Fruit fly (Drosophila melanogaster) whole organism, embryonic: ENCODE data around the gene CG8289.

ENCODE experiments used
- Aef1 ChIP-seq: fragments of 200-800 bp; sonication (Bioruptor generic); IDR thresholded peaks from 3 replicates; pipeline ENCODE4 v1.3.6; 2022; ENCODE audit warnings: missing biosample characterization, missing genetic modification characterization
- BEAF-32 ChIP-seq: fragments of 200-800 bp; sonication (Bioruptor generic); optimal IDR thresholded peaks from 3 replicates; lab custom pipeline; 2017; ENCODE audit warnings: missing biosample characterization, missing genetic modification characterization, mild to moderate bottlenecking, moderate library complexity, missing genetic modification reagents
- CG11560 ChIP-seq: fragments of 200-800 bp; sonication (Bioruptor generic); IDR thresholded peaks from 3 replicates; pipeline ENCODE4 v1.3.6; 2022; ENCODE audit warnings: missing biosample characterization, missing genetic modification characterization
- CG12155 ChIP-seq: fragments of 200-800 bp; sonication (Bioruptor generic); optimal IDR thresholded peaks from 3 replicates; lab custom pipeline; 2016; ENCODE audit warnings: missing biosample characterization, missing genetic modification characterization
- CG12942 ChIP-seq: fragments of 200-800 bp; sonication (Bioruptor generic); optimal IDR thresholded peaks from 3 replicates; lab custom pipeline; 2016; ENCODE audit warnings: missing biosample characterization, missing genetic modification characterization
- CG14667 ChIP-seq: fragments of 200-800 bp; sonication (Bioruptor generic); IDR thresholded peaks from 2 replicates; pipeline ENCODE4 v1.3.6; 2022; ENCODE audit warnings: missing biosample characterization, missing genetic modification characterization
- CG17328 ChIP-seq: fragments of 200-800 bp; sonication (Bioruptor generic); IDR thresholded peaks from 2 replicates; pipeline ENCODE4 v1.3.6; 2022; ENCODE audit warnings: missing biosample characterization, missing genetic modification characterization
- CG31441 ChIP-seq: fragments of 200-800 bp; sonication (Bioruptor generic); IDR thresholded peaks from 2 replicates; pipeline ENCODE4 v1.3.6; 2022; ENCODE audit warnings: missing biosample characterization, missing genetic modification characterization
- CG34422 ChIP-seq: fragments of 200-800 bp; sonication (Bioruptor generic); IDR thresholded peaks from 3 replicates; pipeline ENCODE4 v1.3.6; 2022; ENCODE audit warnings: missing biosample characterization, missing genetic modification characterization
- CG3995 ChIP-seq: fragments of 200-800 bp; sonication (Bioruptor generic); optimal IDR thresholded peaks from 3 replicates; lab custom pipeline; 2016; ENCODE audit warnings: missing biosample characterization, missing genetic modification characterization
- CG4617 ChIP-seq: fragments of 200-800 bp; sonication (Bioruptor generic); optimal IDR thresholded peaks from 3 replicates; lab custom pipeline; 2016; ENCODE audit warnings: missing biosample characterization, missing genetic modification characterization, borderline replicate concordance
- CG6689 ChIP-seq: fragments of 200-800 bp; sonication (Bioruptor generic); IDR thresholded peaks from 2 replicates; pipeline ENCODE4 v1.3.6; 2022; ENCODE audit warnings: missing biosample characterization, missing genetic modification characterization
- CG8924 ChIP-seq: fragments of 200-800 bp; optimal IDR thresholded peaks from 3 replicates; lab custom pipeline; 2019; ENCODE audit warnings: missing biosample characterization, mild to moderate bottlenecking, missing genetic modification characterization, moderate library complexity
- CG9437 ChIP-seq: fragments of 200-800 bp; sonication (Bioruptor generic); optimal IDR thresholded peaks from 2 replicates; lab custom pipeline; 2018; ENCODE audit warnings: missing biosample characterization, mild to moderate bottlenecking, missing genetic modification characterization
- CHES-1-like ChIP-seq: fragments of 200-800 bp; sonication (Bioruptor generic); optimal IDR thresholded peaks from 2 replicates; lab custom pipeline; 2016; ENCODE audit warnings: missing biosample characterization, missing genetic modification characterization
- CoRest ChIP-seq: fragments of 200-800 bp; sonication (Bioruptor generic); optimal IDR thresholded peaks from 3 replicates; lab custom pipeline; 2018; ENCODE audit warnings: missing biosample characterization, mild to moderate bottlenecking, missing genetic modification characterization, moderate library complexity
- D ChIP-seq, 2 experiments: fragments of 200-800 bp in 1 of 2; fragments of >200 bp in 1 of 2; sonication (Bioruptor generic) in 1 of 2; optimal IDR thresholded peaks; 2 replicates in 1 of 2; 3 replicates in 1 of 2; lab custom pipeline; 2017; ENCODE audit warnings: mild to moderate bottlenecking in 1 of 2, missing biosample characterization in 1 of 2, missing genetic modification characterization in 1 of 2, missing genetic modification reagents in 1 of 2
- Dad ChIP-seq: fragments of 200-800 bp; sonication (Bioruptor generic); optimal IDR thresholded peaks from 3 replicates; lab custom pipeline; 2016; ENCODE audit warnings: missing biosample characterization, missing genetic modification characterization
- Dll ChIP-seq: fragments of 200-800 bp; sonication (Bioruptor generic); IDR thresholded peaks from 4 replicates; pipeline ENCODE4 v1.3.6; 2022; ENCODE audit warnings: missing biosample characterization, missing genetic modification characterization; ENCODE audit not compliant: partially characterized antibody
- ERR ChIP-seq: fragments of 200-800 bp; sonication (Bioruptor generic); optimal IDR thresholded peaks from 2 replicates; lab custom pipeline; 2016; ENCODE audit warnings: missing biosample characterization, missing genetic modification characterization
- GATAe ChIP-seq: fragments of 200-800 bp; sonication (Bioruptor generic); conservative IDR thresholded peaks from 2 replicates; pipeline ENCODE4 v1.3.6; 2022; ENCODE audit warnings: missing biosample characterization, missing genetic modification characterization
- Hand ChIP-seq: fragments of 200-800 bp; sonication (Bioruptor generic); optimal IDR thresholded peaks from 2 replicates; lab custom pipeline; 2017; ENCODE audit warnings: mild to moderate bottlenecking, missing biosample characterization, missing genetic modification reagents, missing genetic modification characterization
- Hmx ChIP-seq: fragments of 200-800 bp; sonication (Bioruptor generic); optimal IDR thresholded peaks from 2 replicates; lab custom pipeline; 2016; ENCODE audit warnings: missing biosample characterization, missing genetic modification characterization
- Hr39 ChIP-seq: fragments of >200 bp; optimal IDR thresholded peaks from 2 replicates; lab custom pipeline; 2017
- Hr51 ChIP-seq, 2 experiments: fragments of 200-800 bp; sonication (Bioruptor generic); optimal IDR thresholded peaks; 2 replicates in 1 of 2; 3 replicates in 1 of 2; lab custom pipeline; 2016 to 2018; ENCODE audit warnings: missing biosample characterization in 2 of 2, missing genetic modification characterization in 2 of 2, mild to moderate bottlenecking in 1 of 2, moderate library complexity in 1 of 2
- MBD-R2 ChIP-seq: fragments of 200-800 bp; sonication (Bioruptor generic); IDR thresholded peaks from 2 replicates; pipeline ENCODE4 v1.3.6; 2022; ENCODE audit warnings: missing biosample characterization, missing genetic modification characterization
- MESR4 ChIP-seq: fragments of 200-800 bp; sonication (Bioruptor generic); optimal IDR thresholded peaks from 2 replicates; lab custom pipeline; 2018; ENCODE audit warnings: missing biosample characterization, mild to moderate bottlenecking, missing genetic modification characterization, moderate library complexity
- Mad ChIP-seq: fragments of 200-800 bp; sonication (Bioruptor generic); optimal IDR thresholded peaks from 2 replicates; lab custom pipeline; 2016; ENCODE audit warnings: missing biosample characterization, missing genetic modification characterization
- Med ChIP-seq: fragments of 200-800 bp; sonication (Bioruptor generic); peaks from one replicate; lab custom pipeline; 2016; ENCODE audit warnings: missing biosample characterization, missing genetic modification characterization, mild to moderate bottlenecking, inconsistent platforms, moderate library complexity
- Nf-YB ChIP-seq: fragments of 200-800 bp; sonication (Bioruptor generic); optimal IDR thresholded peaks from 3 replicates; lab custom pipeline; 2019; ENCODE audit warnings: missing biosample characterization, mild to moderate bottlenecking, missing genetic modification characterization, moderate library complexity
- Rx ChIP-seq: fragments of 200-800 bp; sonication (Bioruptor generic); IDR thresholded peaks from 2 replicates; pipeline ENCODE4 v1.3.6; 2022; ENCODE audit warnings: missing biosample characterization, missing genetic modification characterization
- Sox102F ChIP-seq: fragments of 200-800 bp; sonication (Bioruptor generic); optimal IDR thresholded peaks from 2 replicates; lab custom pipeline; 2018; ENCODE audit warnings: missing biosample characterization, mild to moderate bottlenecking, missing genetic modification characterization, moderate library complexity
- Vsx1 ChIP-seq: fragments of 200-800 bp; sonication (Bioruptor generic); optimal IDR thresholded peaks from 2 replicates; lab custom pipeline; 2017; ENCODE audit warnings: missing biosample characterization, mild to moderate bottlenecking, missing genetic modification characterization, missing genetic modification reagents
- YL-1 ChIP-seq: fragments of 200-800 bp; sonication (Bioruptor generic); optimal IDR thresholded peaks from 3 replicates; lab custom pipeline; 2017; ENCODE audit warnings: missing biosample characterization, mild to moderate bottlenecking, missing genetic modification characterization
- al ChIP-seq: fragments of 200-800 bp; sonication (Bioruptor generic); IDR thresholded peaks from 2 replicates; pipeline ENCODE4 v1.3.6; 2022; ENCODE audit warnings: missing biosample characterization, missing genetic modification characterization
- bbx ChIP-seq: fragments of 200-800 bp; sonication (Bioruptor generic); IDR thresholded peaks from 2 replicates; pipeline ENCODE4 v1.3.6; 2022; ENCODE audit warnings: missing biosample characterization, missing genetic modification characterization; ENCODE audit not compliant: partially characterized antibody
- bigmax ChIP-seq: fragments of 200-800 bp; sonication (Bioruptor generic); optimal IDR thresholded peaks from 2 replicates; lab custom pipeline; 2018; ENCODE audit warnings: missing biosample characterization, mild to moderate bottlenecking, missing genetic modification characterization
- cad ChIP-seq: fragments of >200 bp; optimal IDR thresholded peaks from 2 replicates; lab custom pipeline; 2017; ENCODE audit warnings: missing biosample characterization, missing genetic modification characterization
- chif ChIP-seq, 2 experiments: fragments of 200-800 bp; sonication (Bioruptor generic); optimal IDR thresholded peaks; 3 replicates each; lab custom pipeline; 2016; ENCODE audit warnings: missing biosample characterization in 2 of 2, missing genetic modification characterization in 2 of 2
- ci ChIP-seq: fragments of 200-800 bp; sonication (Bioruptor generic); IDR thresholded peaks from 3 replicates; pipeline ENCODE4 v1.3.6; 2022; ENCODE audit warnings: missing biosample characterization, missing genetic modification characterization
- corto ChIP-seq: fragments of 200-800 bp; sonication (Bioruptor generic); optimal IDR thresholded peaks from 2 replicates; lab custom pipeline; 2016; ENCODE audit warnings: missing biosample characterization, mild to moderate bottlenecking, missing genetic modification characterization, moderate library complexity
- gem ChIP-seq: fragments of 200-800 bp; sonication (Bioruptor generic); optimal IDR thresholded peaks from 2 replicates; lab custom pipeline; 2019; ENCODE audit warnings: missing biosample characterization, mild to moderate bottlenecking, missing genetic modification characterization, moderate library complexity
- grn ChIP-seq: fragments of 200-800 bp; sonication (Bioruptor generic); optimal IDR thresholded peaks from 3 replicates; lab custom pipeline; 2017; ENCODE audit warnings: missing biosample characterization, missing genetic modification characterization
- h ChIP-seq: fragments of >200 bp; optimal IDR thresholded peaks from 2 replicates; lab custom pipeline; 2017
- nerfin-2 ChIP-seq: fragments of 200-800 bp; sonication (Bioruptor generic); IDR thresholded peaks from 2 replicates; pipeline ENCODE4 v1.3.6; 2022; ENCODE audit warnings: missing biosample characterization, missing genetic modification characterization; ENCODE audit not compliant: partially characterized antibody
- pfk ChIP-seq: fragments of 200-800 bp; sonication (Bioruptor generic); optimal IDR thresholded peaks from 2 replicates; lab custom pipeline; 2018; ENCODE audit warnings: missing biosample characterization, mild to moderate bottlenecking, missing genetic modification characterization, moderate library complexity
- pzg ChIP-seq: fragments of 200-800 bp; sonication (Bioruptor generic); optimal IDR thresholded peaks from 3 replicates; lab custom pipeline; 2018; ENCODE audit warnings: missing biosample characterization, mild to moderate bottlenecking, missing genetic modification characterization, moderate library complexity
- scrt ChIP-seq: fragments of 200-800 bp; sonication (Bioruptor generic); optimal IDR thresholded peaks from 2 replicates; lab custom pipeline; 2018; ENCODE audit warnings: missing biosample characterization, mild to moderate bottlenecking, missing genetic modification characterization, moderate library complexity
- slou ChIP-seq: fragments of 200-800 bp; sonication (Bioruptor generic); optimal IDR thresholded peaks from 3 replicates; lab custom pipeline; 2016; ENCODE audit warnings: missing biosample characterization, missing genetic modification characterization
- unpg ChIP-seq: fragments of 200-800 bp; sonication (Bioruptor generic); optimal IDR thresholded peaks from 3 replicates; lab custom pipeline; 2018; ENCODE audit warnings: missing biosample characterization, mild to moderate bottlenecking, missing genetic modification characterization, moderate library complexity
- zf30C ChIP-seq: fragments of 200-800 bp; sonication (Bioruptor generic); optimal IDR thresholded peaks from 3 replicates; lab custom pipeline; 2018; ENCODE audit warnings: missing biosample characterization, mild to moderate bottlenecking, missing genetic modification characterization

Gene CG8289

dm6 chrX:17656501-17656900 is 20.7 kb upstream of the CG8289 start, which contains the start of gene IntS2 (continued):
- TF ChIP-seq scrt (GFP tag; lab: Kevin White, UChicago) (peak; percentile 86), CG34422 (GFP tag; lab: Robert Waterston, UW) (peak; percentile 56; the same call in 1 of the 3 replicates), MESR4 (GFP tag; lab: Kevin White, UChicago) (peak; percentile 64), corto (GFP tag; lab: Kevin White, UChicago) (no peak), MBD-R2 (GFP tag; lab: Robert Waterston, UW) (peak; percentile 58), Dll (no peak), nerfin-2 (GFP tag; lab: Robert Waterston, UW) (no peak), CG3995 (GFP tag; lab: Kevin White, UChicago) (peak; percentile 70), slou (no peak), CG31441 (GFP tag; lab: Robert Waterston, UW) (no peak), Med (GFP tag; lab: Kevin White, UChicago) (peak; percentile 66), CG8924 (tag; lab: Kevin White, UChicago) (no peak), gem (tag; lab: Kevin White, UChicago) (no peak), CHES-1-like (no peak), chif (GFP tag; optimal IDR thresholded peaks at IDR 0.05; lab: Kevin White, UChicago) (no peak), Rx (GFP tag; lab: Robert Waterston, UW) (no peak), CG12942 (GFP tag; lab: Kevin White, UChicago) (no peak), CG12155 (no peak), pzg (peak; percentile 20), CG4617 (GFP tag; lab: Kevin White, UChicago) (peak; percentile 2), CG11560 (no peak), GATAe (GFP tag; lab: Robert Waterston, UW) (no peak), cad (GFP tag; lab: Kevin White, UChicago) (no peak), ERR (GFP tag; lab: Kevin White, UChicago) (no peak), Hmx (GFP tag; lab: Kevin White, UChicago) (no peak), pfk (no peak), BEAF-32 (GFP tag; lab: Kevin White, UChicago) (no peak), h (lab: Kevin White, UChicago) (no peak), Dad (no peak), zf30C (GFP tag; lab: Kevin White, UChicago) (no peak), grn (GFP tag; lab: Kevin White, UChicago) (no peak), bigmax (GFP tag; lab: Kevin White, UChicago) (no peak), Mad (GFP tag; lab: Kevin White, UChicago) (no peak), unpg (GFP tag; lab: Kevin White, UChicago) (no peak), al (GFP tag; lab: Robert Waterston, UW) (no peak), CG6689 (GFP tag; lab: Robert Waterston, UW) (no peak), Nf-YB (GFP tag; lab: Kevin White, UChicago) (no peak), Hand (no peak), ci (GFP tag; lab: Robert Waterston, UW) (0 out of 3 replicates have a peak, but pooled peaks have one; percentile 11)

- TF ChIP-seq Hand (no peak), CG11560 (no peak; the same call in 2 of the 3 replicates), Vsx1 (GFP tag; lab: Kevin White, UChicago) (no peak), CG9437 (GFP tag; lab: Kevin White, UChicago) (no peak), CG17328 (GFP tag; lab: Robert Waterston, UW) (no peak), Hr39 (lab: Kevin White, UChicago) (no peak), bbx (peak; percentile 96), CoRest (tag; lab: Kevin White, UChicago) (no peak), YL-1 (GFP tag; lab: Kevin White, UChicago) (peak; percentile 23), Hr51 (GFP tag; optimal IDR thresholded peaks at IDR 0.05; lab: Kevin White, UChicago) (no peak), CG14667 (no peak), Aef1 (GFP tag; lab: Robert Waterston, UW) (no peak), Sox102F (GFP tag; lab: Kevin White, UChicago) (no peak), D (optimal IDR thresholded peaks at IDR 0.05; lab: Kevin White, UChicago) (no peak), D (GFP tag; optimal IDR thresholded peaks at IDR 0.05; lab: Kevin White, UChicago) (no peak)
These were observed 16.3 kb upstream of the CG8289 start, which contains the start of gene RhoGAPp190 for dm6 chrX:17651998-17652738. Gene RhoGAPp190, minus strand, starts transcription at chrX:17652562.
